Fruit fly (Drosophila melanogaster) whole organism, embryonic: Measurements from ENCODE around the gene CG15547.

Experiments
- Abd-B ChIP-seq: fragments of 200-800 bp; sonication (Bioruptor generic); optimal IDR thresholded peaks from 2 replicates; lab custom pipeline; 2018; ENCODE audit warnings: missing biosample characterization, mild to moderate bottlenecking, missing genetic modification characterization, moderate library complexity
- CG10209 ChIP-seq: fragments of 200-800 bp; sonication (Bioruptor generic); optimal IDR thresholded peaks from 3 replicates; lab custom pipeline; 2017; ENCODE audit warnings: missing biosample characterization, mild to moderate bottlenecking, missing genetic modification characterization, missing genetic modification reagents
- CG10267 ChIP-seq: fragments of 200-800 bp; sonication (Bioruptor generic); optimal IDR thresholded peaks from 2 replicates; lab custom pipeline; 2018; ENCODE audit warnings: missing biosample characterization, mild to moderate bottlenecking, missing genetic modification characterization, moderate library complexity
- CG12236 ChIP-seq: fragments of 200-800 bp; sonication (Bioruptor generic); optimal IDR thresholded peaks from 2 replicates; lab custom pipeline; 2016; ENCODE audit warnings: missing biosample characterization, missing genetic modification characterization
- CG12744 ChIP-seq: fragments of 200-800 bp; sonication (Bioruptor generic); optimal IDR thresholded peaks from 2 replicates; lab custom pipeline; 2016; ENCODE audit warnings: missing biosample characterization, missing genetic modification characterization
- CG14014 ChIP-seq: fragments of 200-800 bp; sonication (Bioruptor generic); IDR thresholded peaks from 2 replicates; pipeline ENCODE4 v1.3.6; 2022; ENCODE audit warnings: missing biosample characterization, missing genetic modification characterization
- CG14050 ChIP-seq: fragments of 200-800 bp; sonication (Bioruptor generic); IDR thresholded peaks from 3 replicates; pipeline ENCODE4 v1.3.6; 2022; ENCODE audit warnings: missing biosample characterization, missing genetic modification characterization
- CG15011 ChIP-seq: fragments of 200-800 bp; sonication (Bioruptor generic); optimal IDR thresholded peaks from 3 replicates; lab custom pipeline; 2018; ENCODE audit warnings: missing biosample characterization, mild to moderate bottlenecking, missing genetic modification characterization
- CG15073 ChIP-seq: fragments of 200-800 bp; sonication (Bioruptor generic); optimal IDR thresholded peaks from 2 replicates; lab custom pipeline; 2016; ENCODE audit warnings: missing biosample characterization, missing genetic modification characterization
- CG15269 ChIP-seq: fragments of 200-800 bp; sonication (Bioruptor generic); optimal IDR thresholded peaks from 2 replicates; lab custom pipeline; 2018; ENCODE audit warnings: missing biosample characterization, mild to moderate bottlenecking, missing genetic modification characterization, moderate library complexity
- CG1529 ChIP-seq: fragments of 200-800 bp; sonication (Bioruptor generic); optimal IDR thresholded peaks from 3 replicates; lab custom pipeline; 2018; ENCODE audit warnings: missing biosample characterization, missing genetic modification characterization
- CG15514 ChIP-seq: fragments of 200-800 bp; sonication (Bioruptor generic); optimal IDR thresholded peaks from 3 replicates; lab custom pipeline; 2017; ENCODE audit warnings: missing biosample characterization, missing genetic modification characterization, mild to moderate bottlenecking, moderate library complexity, missing genetic modification reagents
- CG1647 ChIP-seq: fragments of 200-800 bp; sonication (Bioruptor generic); optimal IDR thresholded peaks from 3 replicates; lab custom pipeline; 2016; ENCODE audit warnings: missing biosample characterization, missing genetic modification characterization
- CG16815 ChIP-seq: fragments of 200-800 bp; sonication (Bioruptor generic); optimal IDR thresholded peaks from 3 replicates; lab custom pipeline; 2017; ENCODE audit warnings: missing biosample characterization, mild to moderate bottlenecking, missing genetic modification characterization
- CG17361 ChIP-seq: fragments of 200-800 bp; sonication (Bioruptor generic); IDR thresholded peaks from 3 replicates; pipeline ENCODE4 v1.3.6; 2022; ENCODE audit warnings: missing biosample characterization, missing genetic modification characterization
- CG17612 ChIP-seq: fragments of 200-800 bp; sonication (Bioruptor generic); IDR thresholded peaks from 2 replicates; pipeline ENCODE4 v1.3.6; 2022; ENCODE audit warnings: missing biosample characterization, missing genetic modification characterization
- CG18599 ChIP-seq: fragments of 200-800 bp; sonication (Bioruptor generic); optimal IDR thresholded peaks from 3 replicates; lab custom pipeline; 2017; ENCODE audit warnings: missing biosample characterization, missing genetic modification characterization, mild to moderate bottlenecking, moderate library complexity, missing genetic modification reagents
- CG2129 ChIP-seq: fragments of 200-800 bp; sonication (Bioruptor generic); IDR thresholded peaks from 2 replicates; pipeline ENCODE4 v1.3.6; 2022; ENCODE audit warnings: missing biosample characterization, missing genetic modification characterization; ENCODE audit not compliant: partially characterized antibody
- CG30431 ChIP-seq: fragments of 200-800 bp; sonication (Bioruptor generic); optimal IDR thresholded peaks from 2 replicates; lab custom pipeline; 2017; ENCODE audit warnings: missing biosample characterization, missing genetic modification characterization
- CG34224 ChIP-seq: fragments of 200-800 bp; sonication (Bioruptor generic); IDR thresholded peaks from 3 replicates; pipeline ENCODE4 v1.3.6; 2022; ENCODE audit warnings: missing biosample characterization, missing genetic modification characterization; ENCODE audit not compliant: partially characterized antibody
- CG3995 ChIP-seq: fragments of 200-800 bp; sonication (Bioruptor generic); optimal IDR thresholded peaks from 3 replicates; lab custom pipeline; 2016; ENCODE audit warnings: missing biosample characterization, missing genetic modification characterization
- CG6683 ChIP-seq: fragments of 200-800 bp; sonication (Bioruptor generic); optimal IDR thresholded peaks from 2 replicates; lab custom pipeline; 2017; ENCODE audit warnings: missing biosample characterization, mild to moderate bottlenecking, missing genetic modification characterization, missing genetic modification reagents
- CG6813 ChIP-seq: fragments of 200-800 bp; sonication (Bioruptor generic); optimal IDR thresholded peaks from 2 replicates; lab custom pipeline; 2017; ENCODE audit warnings: missing biosample characterization, missing genetic modification characterization, mild to moderate bottlenecking, moderate library complexity, missing genetic modification reagents
- CG8089 ChIP-seq: fragments of 200-800 bp; sonication (Bioruptor generic); optimal IDR thresholded peaks from 3 replicates; lab custom pipeline; 2016; ENCODE audit warnings: missing biosample characterization, missing genetic modification characterization
- CG9215 ChIP-seq: fragments of 200-800 bp; sonication (Bioruptor generic); IDR thresholded peaks from 2 replicates; pipeline ENCODE4 v1.3.6; 2022; ENCODE audit warnings: missing biosample characterization, missing genetic modification characterization
- Drgx ChIP-seq: fragments of 200-800 bp; sonication (Bioruptor generic); IDR thresholded peaks from 2 replicates; pipeline ENCODE4 v1.3.6; 2022; ENCODE audit warnings: missing biosample characterization, missing genetic modification characterization
- Ets65A ChIP-seq: fragments of 200-800 bp; sonication (Bioruptor generic); peaks from one replicate; lab custom pipeline; 2016; ENCODE audit warnings: missing biosample characterization, missing genetic modification characterization
- Gsc ChIP-seq: fragments of 200-800 bp; sonication (Bioruptor generic); IDR thresholded peaks from 2 replicates; pipeline ENCODE4 v1.3.6; 2022; ENCODE audit warnings: missing biosample characterization, missing genetic modification characterization
- MBD-R2 ChIP-seq: fragments of 200-800 bp; sonication (Bioruptor generic); IDR thresholded peaks from 2 replicates; pipeline ENCODE4 v1.3.6; 2022; ENCODE audit warnings: missing biosample characterization, missing genetic modification characterization
- Meics ChIP-seq: fragments of 200-800 bp; sonication (Bioruptor generic); optimal IDR thresholded peaks from 2 replicates; lab custom pipeline; 2017; ENCODE audit warnings: missing biosample characterization, mild to moderate bottlenecking, missing genetic modification characterization
- NFAT ChIP-seq: fragments of 200-800 bp; sonication (Bioruptor generic); IDR thresholded peaks from 2 replicates; pipeline ENCODE4 v1.3.6; 2022; ENCODE audit warnings: missing biosample characterization, missing genetic modification characterization
- Poxn ChIP-seq: fragments of 200-800 bp; sonication (Bioruptor generic); IDR thresholded peaks from 2 replicates; pipeline ENCODE4 v1.3.6; 2022; ENCODE audit warnings: missing biosample characterization, missing genetic modification characterization
- Sry-β ChIP-seq: fragments of 200-800 bp; sonication (Bioruptor generic); optimal IDR thresholded peaks from 2 replicates; lab custom pipeline; 2018; ENCODE audit warnings: missing biosample characterization, mild to moderate bottlenecking, missing genetic modification characterization, moderate library complexity
- ase ChIP-seq: fragments of 200-800 bp; sonication (Bioruptor generic); IDR thresholded peaks from 3 replicates; pipeline ENCODE4 v1.3.6; 2022; ENCODE audit warnings: missing biosample characterization, missing genetic modification characterization
- cas ChIP-seq: fragments of 200-800 bp; sonication (Bioruptor generic); IDR thresholded peaks from 2 replicates; pipeline ENCODE4 v1.3.6; 2022; ENCODE audit warnings: missing biosample characterization, missing genetic modification characterization
- chm ChIP-seq: fragments of 200-800 bp; sonication (Bioruptor generic); IDR thresholded peaks from 2 replicates; pipeline ENCODE4 v1.3.6; 2022; ENCODE audit warnings: missing biosample characterization, missing genetic modification characterization
- dysf ChIP-seq: fragments of 200-800 bp; sonication (Bioruptor generic); IDR thresholded peaks from 3 replicates; pipeline ENCODE4 v1.3.6; 2022; ENCODE audit warnings: missing biosample characterization, missing genetic modification characterization
- esg ChIP-seq: fragments of 200-800 bp; sonication (Bioruptor generic); conservative IDR thresholded peaks from 2 replicates; pipeline ENCODE4 v1.3.6; 2022; ENCODE audit warnings: missing biosample characterization, missing genetic modification characterization
- h ChIP-seq: fragments of >200 bp; optimal IDR thresholded peaks from 2 replicates; lab custom pipeline; 2017
- kah ChIP-seq: fragments of 200-800 bp; sonication (Bioruptor generic); optimal IDR thresholded peaks from 2 replicates; lab custom pipeline; 2018; ENCODE audit warnings: missing biosample characterization, mild to moderate bottlenecking, missing genetic modification characterization
- lbe ChIP-seq: fragments of 200-800 bp; sonication (Bioruptor generic); optimal IDR thresholded peaks from 2 replicates; lab custom pipeline; 2016; ENCODE audit warnings: missing biosample characterization, mild to moderate bottlenecking, missing genetic modification characterization
- peb ChIP-seq: fragments of 200-800 bp; sonication (Bioruptor generic); IDR thresholded peaks from 2 replicates; pipeline ENCODE4 v1.3.6; 2022; ENCODE audit warnings: missing biosample characterization, missing genetic modification characterization
- pnt ChIP-seq: fragments of 200-800 bp; sonication (Bioruptor generic); optimal IDR thresholded peaks from 3 replicates; lab custom pipeline; 2016; ENCODE audit warnings: missing biosample characterization, missing genetic modification characterization
- psq ChIP-seq: fragments of 200-800 bp; sonication (Bioruptor generic); optimal IDR thresholded peaks from 2 replicates; lab custom pipeline; 2017; ENCODE audit warnings: missing biosample characterization, missing genetic modification characterization
- ranshi ChIP-seq: fragments of 200-800 bp; sonication (Bioruptor generic); IDR thresholded peaks from 2 replicates; pipeline ENCODE4 v1.3.6; 2022; ENCODE audit warnings: missing biosample characterization, missing genetic modification characterization
- ro ChIP-seq: fragments of 200-800 bp; sonication (Bioruptor generic); IDR thresholded peaks from 2 replicates; pipeline ENCODE4 v1.3.6; 2022; ENCODE audit warnings: missing biosample characterization, missing genetic modification characterization
- run ChIP-seq: fragments of 200-800 bp; sonication (Bioruptor generic); optimal IDR thresholded peaks from 3 replicates; lab custom pipeline; 2018; ENCODE audit warnings: missing biosample characterization, mild to moderate bottlenecking, missing genetic modification characterization
- stwl ChIP-seq: fragments of 200-800 bp; sonication (Bioruptor generic); optimal IDR thresholded peaks from 3 replicates; lab custom pipeline; 2018; ENCODE audit warnings: missing biosample characterization, mild to moderate bottlenecking, missing genetic modification characterization, moderate library complexity
- tin ChIP-seq: fragments of 200-800 bp; sonication (Bioruptor generic); optimal IDR thresholded peaks from 3 replicates; lab custom pipeline; 2016; ENCODE audit warnings: missing biosample characterization, missing genetic modification characterization
- tna ChIP-seq: fragments of 200-800 bp; sonication (Bioruptor generic); IDR thresholded peaks from 2 replicates; pipeline ENCODE4 v1.3.6; 2022; ENCODE audit warnings: missing biosample characterization, missing genetic modification characterization; ENCODE audit not compliant: partially characterized antibody
- tup ChIP-seq: fragments of 200-800 bp; sonication (Bioruptor generic); optimal IDR thresholded peaks from 2 replicates; lab custom pipeline; 2016; ENCODE audit warnings: missing biosample characterization, mild to moderate bottlenecking, missing genetic modification characterization, moderate library complexity
- zf30C ChIP-seq: fragments of 200-800 bp; sonication (Bioruptor generic); optimal IDR thresholded peaks from 3 replicates; lab custom pipeline; 2018; ENCODE audit warnings: missing biosample characterization, mild to moderate bottlenecking, missing genetic modification characterization
- zfh2 ChIP-seq: fragments of 200-800 bp; sonication (Bioruptor generic); optimal IDR thresholded peaks from 2 replicates; lab custom pipeline; 2016; ENCODE audit warnings: missing biosample characterization, missing genetic modification characterization

Gene CG15547

DNA sequence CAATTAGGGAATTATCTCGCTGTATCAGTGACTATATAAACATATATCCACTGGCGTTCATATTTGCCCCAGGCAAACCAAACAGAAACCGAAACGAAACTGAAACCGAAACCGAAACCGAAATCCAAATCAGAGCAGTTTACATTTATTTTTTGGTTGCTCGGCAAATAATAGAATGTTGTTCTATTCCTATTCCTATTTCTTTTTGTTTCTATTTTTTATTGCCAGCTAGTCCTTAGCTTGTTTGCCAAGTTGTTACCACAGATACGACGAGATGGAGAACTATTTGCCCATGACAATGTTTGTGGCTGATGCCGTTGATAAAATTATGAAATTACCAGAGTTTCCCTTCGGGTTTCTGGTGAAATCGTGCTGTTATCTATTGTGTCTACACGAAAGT, 35.6 kb upstream of the CG15547 start (continued):
- TF ChIP-seq tup (GFP tag; lab: Kevin White, UChicago) (no peak), cas (GFP tag; lab: Robert Waterston, UW) (no peak), Meics (no peak), zfh2 (GFP tag; lab: Kevin White, UChicago) (no peak), CG17612 (GFP tag; lab: Robert Waterston, UW) (no peak), tin (GFP tag; lab: Kevin White, UChicago) (no peak), CG9215 (no peak), CG34224 (GFP tag; lab: Robert Waterston, UW) (no peak), CG12744 (GFP tag; lab: Kevin White, UChicago) (no peak), ranshi (GFP tag; lab: Robert Waterston, UW) (no peak), CG10209 (GFP tag; lab: Kevin White, UChicago) (peak; percentile 49), Abd-B (GFP tag; lab: Kevin White, UChicago) (no peak), NFAT (no peak), kah (GFP tag; lab: Kevin White, UChicago) (no peak), CG30431 (GFP tag; lab: Kevin White, UChicago) (no peak), CG14050 (GFP tag; lab: Robert Waterston, UW) (no peak), chm (GFP tag; lab: Robert Waterston, UW) (0 out of 2 replicates have a peak, but pooled peaks have one; percentile 24), CG17361 (0 out of 3 replicates have a peak, but pooled peaks have one; percentile 9), Gsc (no peak), peb (GFP tag; lab: Robert Waterston, UW) (no peak), CG3995 (no peak), Poxn (GFP tag; lab: Robert Waterston, UW) (no peak), h (lab: Kevin White, UChicago) (no peak), MBD-R2 (no peak), ro (GFP tag; lab: Robert Waterston, UW) (no peak), CG15269 (tag; lab: Kevin White, UChicago) (no peak), CG12236 (GFP tag; lab: Kevin White, UChicago) (peak; percentile 41), CG16815 (GFP tag; lab: Kevin White, UChicago) (no peak), CG10267 (tag; lab: Kevin White, UChicago) (peak; percentile 1), Ets65A (GFP tag; lab: Kevin White, UChicago) (no peak), CG6683 (GFP tag; lab: Kevin White, UChicago) (no peak), CG1529 (GFP tag; lab: Kevin White, UChicago) (peak; percentile 31), Drgx (GFP tag; lab: Robert Waterston, UW) (no peak), ase (GFP tag; lab: Robert Waterston, UW) (no peak), CG15011 (GFP tag; lab: Kevin White, UChicago) (peak; percentile 3), CG2129 (GFP tag; lab: Robert Waterston, UW) (no peak), dysf (GFP tag; lab: Robert Waterston, UW) (no peak), lbe (no peak), pnt (GFP tag; lab: Kevin White, UChicago) (no peak), run (tag; lab: Kevin White, UChicago) (peak; percentile 30), CG14014 (no peak), CG15073 (no peak), stwl (no peak), CG18599 (GFP tag; lab: Kevin White, UChicago) (no peak), tna (no peak), Sry-β (GFP tag; lab: Kevin White, UChicago) (no peak), CG8089 (GFP tag; lab: Kevin White, UChicago) (no peak), psq (no peak), zf30C (GFP tag; lab: Kevin White, UChicago) (no peak), CG6813 (GFP tag; lab: Kevin White, UChicago) (peak; percentile 45), CG1647 (GFP tag; lab: Kevin White, UChicago) (no peak), CG15514 (no peak), esg (no peak)
